Fruit fly (Drosophila melanogaster): ENCODE measurements around the gene del.
A peak's percentile ranks its signal among the peaks of the same experiment; 100 is the strongest.

The del gene

DNA sequence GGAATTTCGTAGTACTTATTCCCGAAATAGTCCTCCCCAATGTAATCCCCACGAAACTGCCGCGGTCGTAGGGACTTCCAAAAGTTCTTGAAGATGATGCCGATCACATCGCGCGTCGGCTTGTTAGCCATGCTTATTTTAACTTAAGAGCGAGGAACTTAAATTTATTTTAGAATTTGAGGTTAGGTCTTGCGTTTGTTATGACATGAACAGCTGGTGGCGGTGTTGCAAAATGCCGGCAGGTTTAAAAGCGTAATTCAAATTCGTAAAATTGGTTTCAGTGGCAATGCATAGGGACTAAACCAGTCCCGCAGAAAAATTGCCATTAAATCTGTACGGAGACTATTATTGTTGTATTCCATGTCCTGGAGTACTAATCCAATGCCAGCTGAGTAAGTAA is 18.1 kb upstream of the del start (continued):
- TF ChIP-seq CG3847 (GFP tag; IDR thresholded peaks at IDR 0.05): peak; percentile 24; the same call in 1 of the 2 replicates
- no peak for TF ChIP-seq CG8281 (tag; optimal IDR thresholded peaks at IDR 0.05)
- TF ChIP-seq CG6654 (GFP tag; optimal IDR thresholded peaks at IDR 0.05): no peak
- TF ChIP-seq cato (GFP tag; optimal IDR thresholded peaks at IDR 0.05; ENCODE audit: borderline replicate concordance): no peak
- TF ChIP-seq p53 (GFP tag; optimal IDR thresholded peaks at IDR 0.05): no peak
- TF ChIP-seq bigmax (GFP tag; optimal IDR thresholded peaks at IDR 0.05): peak; percentile 100
- peak; percentile 46 for TF ChIP-seq Ets65A (GFP tag)
- TF ChIP-seq E2f2 (GFP tag; IDR thresholded peaks at IDR 0.05): peak; percentile 93
- TF ChIP-seq rib (GFP tag; IDR thresholded peaks at IDR 0.05): no peak
- peak; percentile 86 for TF ChIP-seq Dp (GFP tag; optimal IDR thresholded peaks at IDR 0.05)
- no peak for TF ChIP-seq CG3163 (GFP tag; optimal IDR thresholded peaks at IDR 0.05)
- no peak for TF ChIP-seq mirr (GFP tag; optimal IDR thresholded peaks at IDR 0.05)
- peak; percentile 18 for TF ChIP-seq BEAF-32 (GFP tag; optimal IDR thresholded peaks at IDR 0.05)
- TF ChIP-seq dmrt11E (tag; optimal IDR thresholded peaks at IDR 0.05): no peak
- no peak for TF ChIP-seq esg (GFP tag; conservative IDR thresholded peaks at IDR 0.05)
- TF ChIP-seq CG2889 (GFP tag; IDR thresholded peaks at IDR 0.05): no peak
- TF ChIP-seq Dll (GFP tag; IDR thresholded peaks at IDR 0.05; ENCODE audit: partially characterized antibody): no peak
- TF ChIP-seq nmo (GFP tag; optimal IDR thresholded peaks at IDR 0.05): no peak
- peak; percentile 16 for TF ChIP-seq trem (tag; optimal IDR thresholded peaks at IDR 0.05)
- no peak for TF ChIP-seq fd102C (GFP tag; optimal IDR thresholded peaks at IDR 0.05)
- no peak for TF ChIP-seq sima (GFP tag; optimal IDR thresholded peaks at IDR 0.05)
- no peak for TF ChIP-seq slbo (GFP tag; IDR thresholded peaks at IDR 0.05)
- TF ChIP-seq HLH54F (GFP tag; optimal IDR thresholded peaks at IDR 0.05): peak; percentile 10
- no peak for TF ChIP-seq CG8944 (GFP tag; optimal IDR thresholded peaks at IDR 0.05)
- peak; percentile 27 for TF ChIP-seq CG4617 (GFP tag; optimal IDR thresholded peaks at IDR 0.05; ENCODE audit: borderline replicate concordance)
- no peak for TF ChIP-seq bsh (GFP tag; optimal IDR thresholded peaks at IDR 0.05)
- no peak for TF ChIP-seq CG10147 (GFP tag; optimal IDR thresholded peaks at IDR 0.05)
- no peak for TF ChIP-seq Taf1 (GFP tag; IDR thresholded peaks at IDR 0.05)
- TF ChIP-seq CG15514 (GFP tag; optimal IDR thresholded peaks at IDR 0.05): peak; percentile 55
- peak; percentile 44 for TF ChIP-seq HmgZ (tag; optimal IDR thresholded peaks at IDR 0.05)
- TF ChIP-seq sens (GFP tag): peak; percentile 11
- TF ChIP-seq sna (GFP tag; IDR thresholded peaks at IDR 0.05; ENCODE audit: partially characterized antibody): 0 out of 2 replicates have a peak, but pooled peaks have one; percentile 11
- peak; percentile 89 for TF ChIP-seq CG10267 (tag; optimal IDR thresholded peaks at IDR 0.05)
- no peak for TF ChIP-seq chm (GFP tag; IDR thresholded peaks at IDR 0.05)
- peak; percentile 8 for TF ChIP-seq CG14710 (tag; optimal IDR thresholded peaks at IDR 0.05)
- TF ChIP-seq Myb (GFP tag; optimal IDR thresholded peaks at IDR 0.05): peak; percentile 87
- TF ChIP-seq kah (GFP tag; optimal IDR thresholded peaks at IDR 0.05): no peak
- no peak for TF ChIP-seq CG13424 (tag; optimal IDR thresholded peaks at IDR 0.05)
- TF ChIP-seq ab (GFP tag; optimal IDR thresholded peaks at IDR 0.05): no peak
- 0 out of 2 replicates have a peak, but pooled peaks have one; percentile 7 for TF ChIP-seq Ada2b (GFP tag; IDR thresholded peaks at IDR 0.05)

DNA sequence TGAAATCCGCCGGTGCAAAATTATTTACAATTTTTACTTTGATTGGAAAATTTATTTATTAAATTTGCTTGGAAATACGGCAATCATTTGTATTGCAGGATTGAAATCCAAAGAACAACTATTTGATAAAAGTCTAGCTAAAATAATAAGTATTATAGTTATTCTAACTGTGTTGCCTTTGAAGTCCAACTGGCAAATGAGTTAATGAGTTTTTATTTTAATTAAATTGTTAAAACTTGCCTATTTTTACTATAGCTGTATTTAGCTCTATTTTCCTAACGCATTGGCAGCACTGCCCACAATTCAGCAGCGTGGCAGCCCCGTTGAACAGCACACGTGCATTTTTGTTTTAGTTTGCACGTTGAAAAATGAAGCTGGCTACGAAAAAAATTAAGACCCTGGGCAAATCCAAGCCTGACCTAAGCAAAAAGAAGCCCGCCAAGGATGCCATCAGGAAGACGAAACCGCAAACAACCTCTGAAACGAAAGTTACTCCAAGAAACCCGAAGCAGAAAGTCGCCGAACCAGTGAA is 15.0 kb upstream of the del start, which contains the start of gene Noc2:
Gene Noc2 (plus strand): TSS at position 331 of the 532 bp plus-strand sequence.
- TF ChIP-seq CG17912 (GFP tag; optimal IDR thresholded peaks at IDR 0.05) (no peak), yki (optimal IDR thresholded peaks at IDR 0.05) (no peak), CG1233 (GFP tag; optimal IDR thresholded peaks at IDR 0.05) (no peak), CG11723 (GFP tag; optimal IDR thresholded peaks at IDR 0.05) (no peak), Sry-β (GFP tag; optimal IDR thresholded peaks at IDR 0.05) (peak; percentile 83), CG32767 (GFP tag; IDR thresholded peaks at IDR 0.05) (peak; percentile 9; the same call in 1 of the 2 replicates), CG5245 (GFP tag; optimal IDR thresholded peaks at IDR 0.05) (peak; percentile 26), sima (GFP tag; optimal IDR thresholded peaks at IDR 0.05) (no peak), wdn (GFP tag; IDR thresholded peaks at IDR 0.05) (no peak), dimm (GFP tag; IDR thresholded peaks at IDR 0.05) (no peak), CG15269 (tag; optimal IDR thresholded peaks at IDR 0.05) (peak; percentile 35), CG1603 (tag; optimal IDR thresholded peaks at IDR 0.05) (peak; percentile 51), pum (GFP tag; optimal IDR thresholded peaks at IDR 0.05) (peak; percentile 51), CG7963 (GFP tag; IDR thresholded peaks at IDR 0.05; ENCODE audit: partially characterized antibody) (peak; percentile 14; the same call in 1 of the 3 replicates)
